Fruit fly (Drosophila melanogaster) whole organism, prepupa: ENCODE data around the gene CG5214.

Experiments used
- Blimp-1 ChIP-seq: fragments of 200-800 bp; sonication (Bioruptor generic); optimal IDR thresholded peaks from 3 replicates; lab custom pipeline; 2017; ENCODE audit warnings: missing biosample characterization, missing genetic modification characterization, mild to moderate bottlenecking, moderate library complexity, missing genetic modification reagents
- CG10631 ChIP-seq: fragments of 200-800 bp; sonication (Bioruptor generic); optimal IDR thresholded peaks from 2 replicates; lab custom pipeline; 2016; ENCODE audit warnings: missing biosample characterization, missing genetic modification characterization
- CG10669 ChIP-seq: fragments of 200-800 bp; sonication (Bioruptor generic); optimal IDR thresholded peaks from 3 replicates; lab custom pipeline; 2018; ENCODE audit warnings: missing biosample characterization, mild to moderate bottlenecking, missing genetic modification characterization, moderate library complexity
- CG11294 ChIP-seq: fragments of 200-800 bp; sonication (Bioruptor generic); IDR thresholded peaks from 2 replicates; pipeline ENCODE4 v1.3.6; 2022; ENCODE audit warnings: missing biosample characterization, missing genetic modification characterization
- CG11762 ChIP-seq: fragments of 200-800 bp; sonication (Bioruptor generic); optimal IDR thresholded peaks from 3 replicates; lab custom pipeline; 2016; ENCODE audit warnings: missing biosample characterization, missing genetic modification characterization; ENCODE audit not compliant: insufficient read depth
- CG11902 ChIP-seq: fragments of 200-800 bp; sonication (Bioruptor generic); optimal IDR thresholded peaks from 3 replicates; lab custom pipeline; 2016; ENCODE audit warnings: missing biosample characterization, missing genetic modification characterization
- CG15336 ChIP-seq: fragments of 200-800 bp; sonication (Bioruptor generic); IDR thresholded peaks from 2 replicates; pipeline ENCODE4 v1.3.6; 2022; ENCODE audit warnings: missing biosample characterization, missing genetic modification characterization
- CG1621 ChIP-seq: fragments of 200-800 bp; sonication (Bioruptor generic); optimal IDR thresholded peaks from 3 replicates; lab custom pipeline; 2018; ENCODE audit warnings: missing biosample characterization, mild to moderate bottlenecking, missing genetic modification characterization
- CG16779 ChIP-seq: fragments of 200-800 bp; sonication (Bioruptor generic); optimal IDR thresholded peaks from 3 replicates; lab custom pipeline; 2017; ENCODE audit warnings: missing biosample characterization, mild to moderate bottlenecking, missing genetic modification characterization
- CG3032 ChIP-seq: fragments of 200-800 bp; optimal IDR thresholded peaks from 2 replicates; lab custom pipeline; 2019; ENCODE audit warnings: missing biosample characterization, mild to moderate bottlenecking, missing genetic modification characterization, moderate library complexity
- CG31627 ChIP-seq: fragments of 200-800 bp; sonication (Bioruptor generic); optimal IDR thresholded peaks from 3 replicates; lab custom pipeline; 2016; ENCODE audit warnings: missing biosample characterization, missing genetic modification characterization
- CG32006 ChIP-seq: fragments of 200-800 bp; sonication (Bioruptor generic); optimal IDR thresholded peaks from 3 replicates; lab custom pipeline; 2017; ENCODE audit warnings: missing biosample characterization, mild to moderate bottlenecking, missing genetic modification characterization
- CG3919 ChIP-seq: fragments of 200-800 bp; sonication (Bioruptor generic); optimal IDR thresholded peaks from 3 replicates; lab custom pipeline; 2016; ENCODE audit warnings: missing biosample characterization, missing genetic modification characterization
- CG4318 ChIP-seq: fragments of 200-800 bp; sonication (Bioruptor generic); optimal IDR thresholded peaks from 3 replicates; lab custom pipeline; 2017; ENCODE audit warnings: missing biosample characterization, mild to moderate bottlenecking, missing genetic modification characterization
- CG6163 ChIP-seq: fragments of 200-800 bp; sonication (Bioruptor generic); IDR thresholded peaks from 3 replicates; pipeline ENCODE4 v1.3.6; 2022; ENCODE audit warnings: missing biosample characterization, missing genetic modification characterization
- CG6792 ChIP-seq: fragments of 200-800 bp; sonication (Bioruptor generic); optimal IDR thresholded peaks from 3 replicates; lab custom pipeline; 2016; ENCODE audit warnings: missing biosample characterization, missing genetic modification characterization
- CG6808 ChIP-seq: fragments of 200-800 bp; sonication (Bioruptor generic); optimal IDR thresholded peaks from 3 replicates; lab custom pipeline; 2017; ENCODE audit warnings: missing biosample characterization, missing genetic modification characterization, mild to moderate bottlenecking, moderate library complexity, missing genetic modification reagents
- CG6854 ChIP-seq: fragments of 200-800 bp; sonication (Bioruptor generic); optimal IDR thresholded peaks from 2 replicates; lab custom pipeline; 2017; ENCODE audit warnings: missing biosample characterization, mild to moderate bottlenecking, missing genetic modification characterization
- CG8119 ChIP-seq: fragments of 200-800 bp; sonication (Bioruptor generic); IDR thresholded peaks from 3 replicates; pipeline ENCODE4 v1.3.6; 2022; ENCODE audit warnings: missing biosample characterization, missing genetic modification characterization
- CG8319 ChIP-seq: fragments of 200-800 bp; sonication (Bioruptor generic); optimal IDR thresholded peaks from 3 replicates; lab custom pipeline; 2016; ENCODE audit warnings: missing biosample characterization, missing genetic modification characterization
- CG9139 ChIP-seq: fragments of 200-800 bp; sonication (Bioruptor generic); optimal IDR thresholded peaks from 3 replicates; lab custom pipeline; 2017; ENCODE audit warnings: missing biosample characterization, mild to moderate bottlenecking, missing genetic modification characterization
- Eip78C ChIP-seq: fragments of 200-800 bp; sonication (Bioruptor generic); peaks from one replicate; lab custom pipeline; 2016; ENCODE audit warnings: missing biosample characterization, missing genetic modification characterization
- Ets21C ChIP-seq: fragments of 200-800 bp; sonication (Bioruptor generic); optimal IDR thresholded peaks from 3 replicates; lab custom pipeline; 2016; ENCODE audit warnings: missing biosample characterization, missing genetic modification characterization
- Gug ChIP-seq: fragments of 200-800 bp; sonication (Bioruptor generic); IDR thresholded peaks from 2 replicates; pipeline ENCODE4 v1.3.6; 2022; ENCODE audit warnings: missing biosample characterization, missing genetic modification characterization
- Hr39 ChIP-seq: fragments of 200-800 bp; sonication (Bioruptor generic); optimal IDR thresholded peaks from 2 replicates; lab custom pipeline; 2016; ENCODE audit warnings: missing biosample characterization, missing genetic modification characterization
- Hr4 ChIP-seq: fragments of 200-800 bp; sonication (Bioruptor generic); optimal IDR thresholded peaks from 3 replicates; lab custom pipeline; 2016; ENCODE audit warnings: missing biosample characterization, missing genetic modification characterization
- Lpt ChIP-seq: fragments of 200-800 bp; sonication (Bioruptor generic); optimal IDR thresholded peaks from 3 replicates; lab custom pipeline; 2016; ENCODE audit warnings: missing biosample characterization, missing genetic modification characterization
- Met ChIP-seq: fragments of 200-800 bp; sonication (Bioruptor generic); optimal IDR thresholded peaks from 3 replicates; lab custom pipeline; 2016; ENCODE audit warnings: missing biosample characterization, missing genetic modification characterization
- OdsH ChIP-seq: fragments of 200-800 bp; sonication (Bioruptor generic); optimal IDR thresholded peaks from 3 replicates; lab custom pipeline; 2016; ENCODE audit warnings: missing biosample characterization, missing genetic modification characterization
- Smox ChIP-seq: fragments of 200-800 bp; sonication (Bioruptor generic); optimal IDR thresholded peaks from 3 replicates; lab custom pipeline; 2016; ENCODE audit warnings: missing biosample characterization, missing genetic modification characterization
- achi ChIP-seq: fragments of 200-800 bp; sonication (Bioruptor generic); optimal IDR thresholded peaks from 3 replicates; lab custom pipeline; 2016; ENCODE audit warnings: missing biosample characterization, missing genetic modification characterization
- acj6 ChIP-seq: fragments of 200-800 bp; sonication (Bioruptor generic); optimal IDR thresholded peaks from 3 replicates; lab custom pipeline; 2016; ENCODE audit warnings: missing biosample characterization, missing genetic modification characterization
- cyc ChIP-seq: fragments of 200-800 bp; sonication (Bioruptor generic); optimal IDR thresholded peaks from 3 replicates; lab custom pipeline; 2016; ENCODE audit warnings: missing biosample characterization, missing genetic modification characterization
- dac ChIP-seq: fragments of 200-800 bp; sonication (Bioruptor generic); optimal IDR thresholded peaks from 2 replicates; lab custom pipeline; 2017; ENCODE audit warnings: missing biosample characterization, mild to moderate bottlenecking, missing genetic modification characterization
- dsx ChIP-seq: fragments of 200-800 bp; optimal IDR thresholded peaks from 3 replicates; lab custom pipeline; 2019; ENCODE audit warnings: missing biosample characterization, mild to moderate bottlenecking, missing genetic modification characterization, moderate library complexity; ENCODE audit not compliant: poor library complexity, severe bottlenecking
- esn ChIP-seq: fragments of 200-800 bp; sonication (Bioruptor generic); optimal IDR thresholded peaks from 2 replicates; lab custom pipeline; 2016; ENCODE audit warnings: missing biosample characterization, mild to moderate bottlenecking, missing genetic modification characterization, moderate library complexity
- fd59A ChIP-seq: fragments of 200-800 bp; sonication (Bioruptor generic); optimal IDR thresholded peaks from 2 replicates; lab custom pipeline; 2017; ENCODE audit warnings: missing biosample characterization, mild to moderate bottlenecking, missing genetic modification characterization, missing genetic modification reagents
- lz ChIP-seq: fragments of 200-800 bp; sonication (Bioruptor generic); optimal IDR thresholded peaks from 3 replicates; lab custom pipeline; 2016; ENCODE audit warnings: missing biosample characterization, missing genetic modification characterization
- pdm3 ChIP-seq: fragments of 200-800 bp; sonication (Bioruptor generic); optimal IDR thresholded peaks from 3 replicates; lab custom pipeline; 2016; ENCODE audit warnings: missing biosample characterization, missing genetic modification characterization
- salr ChIP-seq, 2 experiments: fragments of 200-800 bp; sonication (Bioruptor generic); optimal IDR thresholded peaks; 3 replicates each; lab custom pipeline; 2016 to 2018; ENCODE audit warnings: missing biosample characterization in 2 of 2, missing genetic modification characterization in 2 of 2, mild to moderate bottlenecking in 1 of 2
- spab ChIP-seq: fragments of 200-800 bp; sonication (Bioruptor generic); optimal IDR thresholded peaks from 2 replicates; lab custom pipeline; 2017; ENCODE audit warnings: missing biosample characterization, mild to moderate bottlenecking, missing genetic modification characterization, missing genetic modification reagents
- ss ChIP-seq, 2 experiments: fragments of 200-800 bp; sonication (Bioruptor generic); optimal IDR thresholded peaks; 2 replicates in 1 of 2; 3 replicates in 1 of 2; lab custom pipeline; 2017 to 2018; ENCODE audit warnings: mild to moderate bottlenecking in 2 of 2, missing biosample characterization in 2 of 2, missing genetic modification characterization in 2 of 2, moderate library complexity in 1 of 2
- topi ChIP-seq: fragments of 200-800 bp; sonication (Bioruptor generic); optimal IDR thresholded peaks from 3 replicates; lab custom pipeline; 2016; ENCODE audit warnings: missing biosample characterization, missing genetic modification characterization
- vri ChIP-seq: fragments of 200-800 bp; sonication (Bioruptor generic); optimal IDR thresholded peaks from 3 replicates; lab custom pipeline; 2016; ENCODE audit warnings: missing biosample characterization, mild to moderate bottlenecking, missing genetic modification characterization

Gene CG5214

DNA sequence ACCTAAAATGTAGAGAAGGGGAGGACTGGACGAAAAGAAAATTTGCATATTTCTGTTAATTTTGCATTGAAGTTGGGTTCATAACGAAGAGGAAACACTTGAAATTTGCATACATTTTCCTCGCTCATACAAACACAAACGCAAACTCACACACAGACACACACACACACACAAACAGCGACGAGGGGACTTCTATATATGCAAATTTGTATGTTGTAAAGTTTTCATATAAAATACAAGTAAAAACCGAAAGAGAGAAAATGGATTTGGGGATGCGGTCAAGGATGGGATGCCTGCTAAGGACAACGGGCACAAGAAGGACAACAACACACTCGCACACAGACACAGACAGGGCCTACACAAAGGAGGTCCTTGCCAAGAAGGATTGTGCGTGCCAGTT, 13.4 kb downstream of the CG5214 start:
- TF ChIP-seq esn (no peak), CG8319 (no peak), CG6808 (GFP tag; lab: Kevin White, UChicago) (no peak), vri (GFP tag; lab: Kevin White, UChicago) (no peak), CG6854 (GFP tag; lab: Kevin White, UChicago) (no peak), Lpt (GFP tag; lab: Kevin White, UChicago) (no peak), CG6163 (no peak), CG16779 (no peak)

dm6 chr3R:11260966-11261530, 16.9 kb downstream of the CG5214 start:
- TF ChIP-seq Blimp-1: no peak
- TF ChIP-seq Gug (GFP tag; lab: Robert Waterston, UW): no peak

DNA sequence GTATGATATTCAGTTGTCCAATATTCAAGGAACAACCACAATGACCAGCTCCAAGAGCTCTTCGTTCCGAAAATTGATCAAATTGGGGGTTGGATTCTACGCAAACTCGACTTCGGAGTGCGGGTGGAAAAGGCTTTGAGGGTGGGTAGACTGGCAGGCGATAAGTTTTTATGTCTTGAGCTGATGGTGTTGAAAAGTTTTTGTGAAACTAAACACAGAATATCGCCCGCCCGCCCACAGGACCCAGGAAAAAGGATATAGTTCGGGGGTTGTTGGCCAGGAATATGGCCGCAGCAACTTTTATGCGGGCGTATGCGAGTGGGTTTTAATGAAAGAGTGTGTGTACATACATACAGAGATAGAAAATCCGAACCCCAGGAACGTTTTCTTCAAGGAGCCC, 19.5 kb downstream of the CG5214 start:
- TF ChIP-seq CG31627 (GFP tag; lab: Kevin White, UChicago) (no peak), pdm3 (no peak), CG6163 (no peak), spab (no peak), CG3032 (no peak), CG10631 (GFP tag; lab: Kevin White, UChicago) (no peak), topi (GFP tag; lab: Kevin White, UChicago) (no peak), Hr39 (GFP tag; lab: Kevin White, UChicago) (no peak), CG8119 (GFP tag; lab: Robert Waterston, UW) (no peak), CG11902 (GFP tag; lab: Kevin White, UChicago) (no peak), lz (no peak), Gug (GFP tag; lab: Robert Waterston, UW) (no peak), CG10669 (no peak), dsx (GFP tag; lab: Kevin White, UChicago) (no peak)

DNA sequence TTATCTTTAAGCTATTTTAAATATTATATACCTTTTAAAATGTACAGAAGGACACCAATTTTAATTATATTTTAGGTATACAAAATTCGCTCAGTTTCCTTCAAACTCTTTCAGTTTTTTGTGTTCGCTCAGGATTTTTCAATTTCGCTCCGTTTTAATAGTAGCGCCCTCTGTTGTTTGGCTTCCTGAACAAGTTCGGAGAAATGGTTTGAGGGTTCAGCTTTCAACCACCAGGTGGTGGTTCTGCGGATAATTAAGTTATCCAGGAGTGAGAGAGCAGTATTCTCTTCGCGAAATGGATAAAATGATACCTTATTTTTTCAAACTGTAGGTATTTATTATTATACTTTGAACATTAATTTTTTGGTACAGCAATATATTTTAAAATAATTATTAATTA, 24.9 kb downstream of the CG5214 start:
- TF ChIP-seq CG3919 (GFP tag; lab: Kevin White, UChicago): peak; percentile 83
- peak; percentile 71 for TF ChIP-seq pdm3
- no peak for TF ChIP-seq Ets21C (GFP tag; lab: Kevin White, UChicago)
- peak; percentile 62 for TF ChIP-seq acj6
- TF ChIP-seq CG10669: peak; percentile 64
- TF ChIP-seq dsx (GFP tag; lab: Kevin White, UChicago): peak; percentile 8
- TF ChIP-seq dac (GFP tag; lab: Kevin White, UChicago): peak; percentile 74
- TF ChIP-seq Smox: peak; percentile 9
- TF ChIP-seq CG11902 (GFP tag; lab: Kevin White, UChicago): no peak
- TF ChIP-seq CG11294 (GFP tag; lab: Robert Waterston, UW): no peak
- TF ChIP-seq salr (GFP tag; optimal IDR thresholded peaks at IDR 0.05; lab: Kevin White, UChicago): peak in 1 of 2 experiments; percentile 61
- peak; percentile 38 for TF ChIP-seq CG6808 (GFP tag; lab: Kevin White, UChicago)
- TF ChIP-seq CG11762 (GFP tag; lab: Kevin White, UChicago): peak; percentile 45
- no peak; the same call in 1 of the 2 replicates for TF ChIP-seq Gug (GFP tag; lab: Robert Waterston, UW)
- TF ChIP-seq OdsH (GFP tag; lab: Kevin White, UChicago): peak; percentile 75
- TF ChIP-seq Met (GFP tag; lab: Kevin White, UChicago): peak; percentile 63
- peak; percentile 25 for TF ChIP-seq CG1621 (tag; lab: Kevin White, UChicago)
- peak; percentile 60 for TF ChIP-seq Hr4
- no peak for TF ChIP-seq CG4318 (GFP tag; lab: Kevin White, UChicago)
- TF ChIP-seq CG16779: no peak
- TF ChIP-seq vri (GFP tag; lab: Kevin White, UChicago): peak; percentile 30
- TF ChIP-seq CG10631 (GFP tag; lab: Kevin White, UChicago): peak; percentile 16
- peak; percentile 46 for TF ChIP-seq cyc (GFP tag; lab: Kevin White, UChicago)
- TF ChIP-seq CG6163: peak; percentile 65
- TF ChIP-seq Lpt (GFP tag; lab: Kevin White, UChicago): peak; percentile 8
- TF ChIP-seq CG6792 (GFP tag; lab: Kevin White, UChicago): peak; percentile 43
- no peak for TF ChIP-seq CG15336 (GFP tag; lab: Robert Waterston, UW)
- peak; percentile 32 for TF ChIP-seq spab
- TF ChIP-seq Eip78C (GFP tag; lab: Kevin White, UChicago): peak; percentile 87
- TF ChIP-seq fd59A (GFP tag; lab: Kevin White, UChicago): peak; percentile 37
- TF ChIP-seq esn: no peak
- peak; percentile 14 to 53 for TF ChIP-seq ss (GFP tag; optimal IDR thresholded peaks at IDR 0.05; lab: Kevin White, UChicago)
- peak; percentile 61 for TF ChIP-seq achi (GFP tag; lab: Kevin White, UChicago)
- peak; percentile 54 for TF ChIP-seq CG9139 (GFP tag; lab: Kevin White, UChicago)
- peak; percentile 53 for TF ChIP-seq CG32006 (GFP tag; lab: Kevin White, UChicago)
